Fruit fly (Drosophila melanogaster): ENCODE measurements around the gene path.

- no peak for TF ChIP-seq ttk (optimal IDR thresholded peaks at IDR 0.05)
- no peak for TF ChIP-seq h (optimal IDR thresholded peaks at IDR 0.05)
- TF ChIP-seq Myc (optimal IDR thresholded peaks at IDR 0.05) = no peak
- no peak for TF ChIP-seq psq (optimal IDR thresholded peaks at IDR 0.05)
Observed at dm6 chr3L:9487586-9487985, 17.5 kb downstream of the path start, which contains the start of gene pall.
